Worm (Caenorhabditis elegans) whole organism, midembryonic: ENCODE measurements around the gene old-2.

Experiments used
- T22C8.4 ChIP-seq: fragments of 200-800 bp; sonication (Bioruptor generic); IDR thresholded peaks from 2 replicates; pipeline ENCODE4 v1.3.6; 2022; ENCODE audit warnings: missing genetic modification characterization, missing compliant biosample characterization
- cog-1 ChIP-seq: sonication (generic microtip); optimal IDR thresholded peaks from 2 replicates; lab custom pipeline; 2016; ENCODE audit warnings: missing genetic modification characterization, missing compliant biosample characterization
- flt-1 ChIP-seq: fragments of 200-800 bp; sonication (Bioruptor generic); IDR thresholded peaks from 2 replicates; pipeline ENCODE4 v1.3.6; 2022; ENCODE audit warnings: missing genetic modification characterization, missing compliant biosample characterization
- klf-2 ChIP-seq: fragments of 200-800 bp; sonication (Bioruptor generic); conservative IDR thresholded peaks from 2 replicates; pipeline ENCODE4 v1.3.6; 2022; ENCODE audit warnings: missing genetic modification reagents, missing genetic modification characterization, missing compliant biosample characterization
- med-1 ChIP-seq: sonication (generic microtip); optimal IDR thresholded peaks from 2 replicates; lab custom pipeline; 2017; ENCODE audit warnings: missing genetic modification characterization, mild to moderate bottlenecking, missing compliant biosample characterization, antibody characterized with exemption, missing genetic modification reagents; ENCODE audit not compliant: insufficient read depth
- ref-1 ChIP-seq: fragments of 200-800 bp; sonication (Bioruptor generic); conservative IDR thresholded peaks from 2 replicates; pipeline ENCODE4 v1.3.6; 2022; ENCODE audit warnings: missing genetic modification reagents, missing genetic modification characterization, missing compliant biosample characterization
- tab-1 ChIP-seq: fragments of 200-800 bp; sonication (Bioruptor generic); IDR thresholded peaks from 2 replicates; pipeline ENCODE4 v1.3.6; 2022; ENCODE audit warnings: missing genetic modification characterization, missing compliant biosample characterization
- ztf-23 ChIP-seq: fragments of 200-800 bp; sonication (Bioruptor generic); IDR thresholded peaks from 2 replicates; pipeline ENCODE4 v1.3.6; 2022; ENCODE audit warnings: missing genetic modification reagents, missing genetic modification characterization, missing compliant biosample characterization
- ztf-29 ChIP-seq: fragments of 200-800 bp; sonication (Bioruptor generic); IDR thresholded peaks from 2 replicates; pipeline ENCODE4 v1.3.6; 2022; ENCODE audit warnings: missing genetic modification reagents, missing genetic modification characterization, missing compliant biosample characterization

old-2 gene

DNA sequence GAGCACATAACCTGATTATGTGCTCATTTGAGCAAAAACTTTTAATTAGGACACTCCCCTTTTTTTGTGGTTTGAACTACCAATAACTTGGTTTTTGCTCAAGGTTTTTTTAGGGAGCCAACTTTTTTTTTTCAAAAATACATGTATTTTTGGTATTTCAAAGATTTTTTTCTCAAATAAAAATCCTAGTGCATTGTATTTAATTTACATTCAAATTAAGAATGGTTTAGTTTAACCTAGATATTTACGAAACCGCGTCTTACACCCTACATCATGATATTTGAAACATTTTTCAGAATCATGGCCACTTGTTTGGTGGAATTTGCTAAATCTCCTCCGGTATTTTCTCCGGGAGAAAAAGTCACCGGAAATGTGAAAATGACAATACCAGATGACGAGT is 14.5 kb downstream of the old-2 start, which contains the start of gene arrd-5:
arrd-5 (plus strand) TSS at position 301 of the 400 bp plus-strand sequence.
- no peak for TF ChIP-seq ref-1 (GFP tag; lab: Robert Waterston, UW)
- no peak for TF ChIP-seq klf-2 (GFP tag; lab: Robert Waterston, UW)
- no peak for TF ChIP-seq tab-1 (GFP tag; lab: Robert Waterston, UW)
- no peak for TF ChIP-seq ztf-29 (GFP tag; lab: Robert Waterston, UW)
- no peak for TF ChIP-seq T22C8.4 (GFP tag; lab: Robert Waterston, UW)
- no peak for TF ChIP-seq med-1
- TF ChIP-seq cog-1 (tag; lab: Kevin White, UChicago) = no peak

DNA sequence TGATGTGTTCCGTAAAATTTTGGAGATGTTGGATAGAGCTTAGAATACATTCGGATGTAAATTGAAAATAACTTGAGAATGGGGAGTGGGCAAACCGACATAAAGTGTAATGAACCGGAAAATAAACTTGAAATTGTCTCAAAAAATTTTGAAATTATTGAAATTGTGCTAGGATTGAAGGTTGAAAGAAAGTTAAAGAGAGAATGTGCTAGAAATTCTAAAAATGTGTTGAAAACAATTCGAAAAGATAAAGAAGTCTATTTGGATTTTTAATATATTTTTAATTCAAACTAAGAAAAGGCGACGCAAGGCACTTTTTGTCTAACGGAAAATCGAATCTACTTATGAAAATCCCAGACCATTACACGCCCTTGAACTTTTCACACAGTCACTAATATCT is 15.5 kb downstream of the old-2 start, which contains the start of gene ZK938.3:
ZK938.3 (minus strand) TSS at position 101 of the 400 bp plus-strand sequence.
- TF ChIP-seq klf-2 (GFP tag; lab: Robert Waterston, UW) (no peak), cog-1 (tag; lab: Kevin White, UChicago) (no peak), ztf-29 (GFP tag; lab: Robert Waterston, UW) (no peak), med-1 (no peak), tab-1 (GFP tag; lab: Robert Waterston, UW) (no peak), ref-1 (GFP tag; lab: Robert Waterston, UW) (no peak), ztf-23 (no peak), T22C8.4 (GFP tag; lab: Robert Waterston, UW) (no peak), flt-1 (GFP tag; lab: Robert Waterston, UW) (no peak)

DNA sequence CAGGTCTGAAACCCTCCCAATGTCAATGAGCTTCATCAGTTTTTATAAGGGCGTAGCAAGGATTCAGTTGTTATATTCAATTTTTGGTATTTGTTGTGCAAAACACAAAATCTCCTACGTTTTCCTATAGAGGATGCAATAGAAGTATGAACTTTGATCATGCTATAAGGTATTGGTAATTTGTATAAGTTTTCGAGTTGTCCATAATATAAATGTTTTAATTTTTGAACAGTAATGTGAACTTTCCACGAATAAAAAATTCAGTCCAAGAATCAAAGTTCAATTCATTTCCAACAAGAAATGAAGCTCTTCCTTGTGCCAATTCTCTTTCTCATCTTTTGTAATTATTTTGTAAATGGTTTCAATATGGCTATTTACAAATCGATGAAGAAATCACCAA is 18.4 kb downstream of the old-2 start, which contains the start of gene ZK938.12:
ZK938.12 (plus strand) TSS at position 301 of the 400 bp plus-strand sequence.
- no peak for TF ChIP-seq med-1
- no peak for TF ChIP-seq ztf-23
- no peak for TF ChIP-seq tab-1 (GFP tag; lab: Robert Waterston, UW)
- TF ChIP-seq klf-2 (GFP tag; lab: Robert Waterston, UW) = no peak
- TF ChIP-seq ref-1 (GFP tag; lab: Robert Waterston, UW) = no peak
- TF ChIP-seq flt-1 (GFP tag; lab: Robert Waterston, UW) = no peak
- TF ChIP-seq T22C8.4 (GFP tag; lab: Robert Waterston, UW) = no peak
- no peak for TF ChIP-seq ztf-29 (GFP tag; lab: Robert Waterston, UW)
- TF ChIP-seq cog-1 (tag; lab: Kevin White, UChicago) = no peak

DNA sequence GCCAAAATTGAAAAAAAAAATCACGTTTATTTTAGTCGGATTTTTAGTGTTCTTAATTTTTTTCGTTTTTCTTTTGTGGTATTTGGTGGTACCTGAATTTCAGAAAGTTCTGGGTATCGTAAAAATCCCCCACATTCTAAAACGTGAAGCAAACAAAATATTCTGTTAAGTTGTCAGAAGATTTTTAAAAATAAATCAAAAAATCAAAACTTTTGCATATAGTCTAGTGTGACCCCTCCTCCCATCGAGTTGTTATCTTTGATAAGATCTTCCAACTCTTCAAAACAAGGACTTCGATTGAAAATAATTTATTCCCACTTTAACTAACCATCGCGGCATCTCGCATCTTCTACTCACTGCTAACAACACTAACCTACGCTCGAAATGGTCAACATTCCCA is 20.3 kb downstream of the old-2 start, which contains the start of gene ZK938.1:
ZK938.1 (plus strand) TSS at position 301 of the 400 bp plus-strand sequence.
- TF ChIP-seq med-1 (no peak), cog-1 (tag; lab: Kevin White, UChicago) (no peak), flt-1 (GFP tag; lab: Robert Waterston, UW) (no peak), klf-2 (GFP tag; lab: Robert Waterston, UW) (no peak), tab-1 (GFP tag; lab: Robert Waterston, UW) (no peak), ref-1 (GFP tag; lab: Robert Waterston, UW) (no peak), ztf-29 (GFP tag; lab: Robert Waterston, UW) (no peak)

DNA sequence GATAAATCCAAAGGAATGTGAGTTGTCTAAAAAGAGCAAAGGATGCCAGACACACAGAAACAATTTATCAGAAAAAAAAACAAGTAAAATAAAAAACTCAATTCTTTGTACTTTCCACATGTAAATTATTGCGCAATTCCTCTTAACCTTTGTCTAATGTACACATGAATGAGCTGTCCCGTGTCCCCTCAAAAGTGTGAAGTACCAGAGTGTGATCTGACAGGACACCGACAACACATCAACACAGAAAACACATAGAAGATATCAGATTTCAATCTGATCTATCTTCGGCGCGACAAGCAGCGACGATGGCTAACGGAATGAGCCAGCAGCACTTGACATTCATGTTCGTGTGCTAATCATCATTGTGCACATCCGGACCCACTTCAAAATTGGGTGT is 20.9 kb downstream of the old-2 start:
- no peak for TF ChIP-seq flt-1 (GFP tag; lab: Robert Waterston, UW)

DNA sequence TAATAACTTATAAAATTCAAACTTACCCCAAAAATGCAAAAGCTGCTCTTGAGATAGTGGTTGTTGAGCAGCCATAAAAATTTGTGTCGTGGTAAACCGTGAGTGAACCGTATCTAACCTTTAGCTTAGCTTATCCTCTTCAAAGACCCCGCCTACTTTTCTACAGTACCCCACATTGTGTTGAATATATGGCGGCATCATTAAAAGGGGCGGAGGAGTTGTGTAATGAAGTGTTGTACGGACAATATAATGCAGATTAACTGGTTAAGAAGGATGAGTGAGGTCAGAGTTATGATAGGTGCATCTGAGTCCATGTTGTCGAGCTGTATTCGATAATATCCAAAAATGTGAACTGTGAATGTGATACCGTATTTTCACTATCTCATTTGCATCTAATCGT is 21.5 kb downstream of the old-2 start, which contains the start of gene eyg-1:
eyg-1 (minus strand) TSS at position 101 of the 400 bp plus-strand sequence.
- no peak for TF ChIP-seq flt-1 (GFP tag; lab: Robert Waterston, UW)
- TF ChIP-seq T22C8.4 (GFP tag; lab: Robert Waterston, UW) = no peak
- TF ChIP-seq ztf-23 = no peak
- no peak for TF ChIP-seq klf-2 (GFP tag; lab: Robert Waterston, UW)
- no peak for TF ChIP-seq med-1
- TF ChIP-seq tab-1 (GFP tag; lab: Robert Waterston, UW) = no peak
- no peak for TF ChIP-seq ref-1 (GFP tag; lab: Robert Waterston, UW)
- no peak for TF ChIP-seq cog-1 (tag; lab: Kevin White, UChicago)
- TF ChIP-seq ztf-29 (GFP tag; lab: Robert Waterston, UW) = no peak

DNA sequence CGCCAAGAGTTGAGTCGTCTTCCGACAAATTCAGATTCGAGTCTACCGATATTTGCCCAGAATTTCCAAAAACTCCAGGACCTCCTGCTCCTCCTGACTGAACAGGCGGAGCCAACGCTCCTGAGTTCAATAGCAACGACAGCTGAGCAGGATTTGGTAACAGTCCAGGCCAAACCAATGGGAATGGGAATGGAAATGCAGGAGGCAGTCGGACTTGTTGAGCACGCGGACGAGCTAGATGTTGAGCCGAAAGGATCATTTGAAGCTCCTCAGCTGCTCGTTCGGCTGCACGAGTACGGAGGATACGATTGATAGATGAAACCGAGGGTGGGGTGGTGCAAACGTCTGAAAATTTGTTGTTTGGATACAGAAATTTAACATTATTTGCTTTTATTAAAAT is 22.5 kb downstream of the old-2 start:
- no peak for TF ChIP-seq klf-2 (GFP tag; lab: Robert Waterston, UW)
- no peak for TF ChIP-seq ztf-23
- TF ChIP-seq tab-1 (GFP tag; lab: Robert Waterston, UW) = no peak
- TF ChIP-seq flt-1 (GFP tag; lab: Robert Waterston, UW) = no peak
- no peak for TF ChIP-seq ref-1 (GFP tag; lab: Robert Waterston, UW)
- no peak for TF ChIP-seq med-1
- TF ChIP-seq ztf-29 (GFP tag; lab: Robert Waterston, UW) = no peak
- no peak for TF ChIP-seq T22C8.4 (GFP tag; lab: Robert Waterston, UW)
- TF ChIP-seq cog-1 (tag; lab: Kevin White, UChicago) = no peak

DNA sequence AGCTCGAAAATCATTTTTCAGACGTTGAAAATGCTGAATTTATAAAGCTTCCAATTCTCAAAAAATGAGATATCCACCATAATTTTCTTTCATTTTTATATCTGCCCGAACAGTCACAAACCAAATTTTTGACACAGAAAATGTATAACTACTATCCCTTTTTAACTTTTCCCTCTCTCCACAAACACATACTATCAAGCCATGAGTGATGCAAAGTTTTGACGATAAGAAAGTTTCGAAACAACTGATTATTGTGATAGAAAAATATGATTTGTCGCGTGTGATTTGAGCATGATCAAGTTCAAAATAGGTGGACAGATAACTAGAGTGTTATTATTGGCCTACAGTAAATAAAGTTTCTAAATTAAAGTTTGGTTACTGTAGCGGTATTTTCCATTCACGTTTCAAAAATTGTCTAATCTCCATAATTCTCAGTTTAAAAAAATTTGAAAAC is 41.9 kb downstream of the old-2 start, which contains the start of gene cyp-13A8:
cyp-13A8 (minus strand) TSS at position 51 of the 454 bp plus-strand sequence.
- TF ChIP-seq med-1 (no peak), ztf-23 (no peak), flt-1 (GFP tag; lab: Robert Waterston, UW) (no peak), ref-1 (GFP tag; lab: Robert Waterston, UW) (no peak), ztf-29 (GFP tag; lab: Robert Waterston, UW) (no peak), tab-1 (GFP tag; lab: Robert Waterston, UW) (no peak), cog-1 (tag; lab: Kevin White, UChicago) (no peak), klf-2 (GFP tag; lab: Robert Waterston, UW) (no peak), T22C8.4 (GFP tag; lab: Robert Waterston, UW) (no peak)

DNA sequence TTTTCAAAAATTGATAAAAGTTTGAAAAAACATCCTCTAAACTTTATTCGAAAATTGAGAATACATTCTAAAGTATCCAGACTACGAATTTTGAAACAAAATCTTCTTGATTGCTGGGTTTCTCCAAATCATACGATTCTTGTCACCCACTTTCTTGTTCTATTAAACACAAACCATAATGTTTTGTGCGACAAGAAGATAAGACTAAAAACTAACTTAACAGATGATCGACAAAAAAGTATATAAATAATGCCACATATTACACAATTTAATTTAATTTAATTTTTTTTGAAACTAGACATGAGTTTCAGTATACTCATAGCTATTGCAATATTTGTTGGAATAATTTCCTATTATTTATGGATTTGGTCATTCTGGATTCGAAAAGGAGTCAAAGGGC is 46.1 kb downstream of the old-2 start, which contains the start of gene cyp-13A7:
cyp-13A7 (plus strand) TSS at position 301 of the 400 bp plus-strand sequence.
- TF ChIP-seq ref-1 (GFP tag; lab: Robert Waterston, UW) = no peak
- TF ChIP-seq klf-2 (GFP tag; lab: Robert Waterston, UW) = no peak
- no peak for TF ChIP-seq flt-1 (GFP tag; lab: Robert Waterston, UW)
- no peak for TF ChIP-seq tab-1 (GFP tag; lab: Robert Waterston, UW)
- no peak for TF ChIP-seq cog-1 (tag; lab: Kevin White, UChicago)
- TF ChIP-seq T22C8.4 (GFP tag; lab: Robert Waterston, UW) = no peak
- TF ChIP-seq med-1 = no peak
- TF ChIP-seq ztf-29 (GFP tag; lab: Robert Waterston, UW) = no peak
- no peak for TF ChIP-seq ztf-23
